Fruit fly (Drosophila melanogaster): ENCODE data around the gene CG34266.

The CG34266 gene

dm6 chr3L:4677532-4677931 lies at the start of gene CG34266:
CG34266 (plus strand) TSS chr3L:4677832.
- TF ChIP-seq CG15710 (tag; optimal IDR thresholded peaks at IDR 0.05) (no peak), CG10348 (GFP tag; IDR thresholded peaks at IDR 0.05) (no peak), CG9948 (tag; optimal IDR thresholded peaks at IDR 0.05) (no peak)

- TF ChIP-seq CG15710 (tag; optimal IDR thresholded peaks at IDR 0.05) (no peak), CG9948 (tag; optimal IDR thresholded peaks at IDR 0.05) (no peak), fd96Ca (GFP tag; IDR thresholded peaks at IDR 0.05) (no peak), CG17806 (tag; optimal IDR thresholded peaks at IDR 0.05) (no peak), D1 (tag; optimal IDR thresholded peaks at IDR 0.05) (no peak), CG13204 (GFP tag; optimal IDR thresholded peaks at IDR 0.05) (no peak), CG10348 (GFP tag; IDR thresholded peaks at IDR 0.05) (no peak), Snoo (tag; optimal IDR thresholded peaks at IDR 0.05) (no peak), Ets98B (GFP tag; IDR thresholded peaks at IDR 0.05) (no peak)
Observed at dm6 chr3L:4634689-4635088, 42.9 kb upstream of the CG34266 start, which contains the start of gene CG13716. CG13716 (minus strand) TSS chr3L:4634789.

- TF ChIP-seq CG14655 (GFP tag; optimal IDR thresholded peaks at IDR 0.05) (no peak), Pif1B (GFP tag; optimal IDR thresholded peaks at IDR 0.05) (no peak), CG17806 (tag; optimal IDR thresholded peaks at IDR 0.05) (no peak), fd96Ca (GFP tag; IDR thresholded peaks at IDR 0.05) (no peak), Ets98B (GFP tag; IDR thresholded peaks at IDR 0.05) (no peak), Pif1A (GFP tag; optimal IDR thresholded peaks at IDR 0.05) (no peak), CG12605 (GFP tag; IDR thresholded peaks at IDR 0.05) (no peak), CG10348 (GFP tag; IDR thresholded peaks at IDR 0.05) (no peak), CG15710 (tag; optimal IDR thresholded peaks at IDR 0.05) (no peak), gl (tag; optimal IDR thresholded peaks at IDR 0.05) (no peak), CG8159 (tag; optimal IDR thresholded peaks at IDR 0.05) (no peak), rn (GFP tag; IDR thresholded peaks at IDR 0.05) (no peak), CG9948 (tag; optimal IDR thresholded peaks at IDR 0.05) (no peak)
Observed at dm6 chr3L:4647976-4648375, 29.7 kb upstream of the CG34266 start, which contains the start of gene TTLL1B. TTLL1B (plus strand) TSS chr3L:4648276.

dm6 chr3L:4667289-4667688 lies 10.3 kb upstream of the CG34266 start, which contains the start of gene CG32236:
CG32236 (minus strand) TSS chr3L:4667389.
- TF ChIP-seq EcR (GFP tag; optimal IDR thresholded peaks at IDR 0.05) (no peak), CG32121 (GFP tag; IDR thresholded peaks at IDR 0.05) (no peak), CG15710 (tag; optimal IDR thresholded peaks at IDR 0.05) (no peak), gl (tag; optimal IDR thresholded peaks at IDR 0.05) (no peak), CG8159 (tag; optimal IDR thresholded peaks at IDR 0.05) (no peak), CG17806 (tag; optimal IDR thresholded peaks at IDR 0.05) (no peak), CG4496 (GFP tag; IDR thresholded peaks at IDR 0.05) (no peak), Ets98B (GFP tag; IDR thresholded peaks at IDR 0.05) (no peak), CG10348 (GFP tag; IDR thresholded peaks at IDR 0.05) (no peak)

dm6 chr3L:4679063-4679462 lies 1.4 kb downstream of the CG34266 start:
- TF ChIP-seq CG8301 (tag; optimal IDR thresholded peaks at IDR 0.05) (peak; percentile 41), Pif1A (GFP tag; optimal IDR thresholded peaks at IDR 0.05) (peak; percentile 19), CG8159 (tag; optimal IDR thresholded peaks at IDR 0.05) (peak; percentile 60), EcR (GFP tag; optimal IDR thresholded peaks at IDR 0.05) (no peak), CG4496 (GFP tag; IDR thresholded peaks at IDR 0.05) (peak; percentile 53; the same call in 1 of the 3 replicates), CG14655 (GFP tag; optimal IDR thresholded peaks at IDR 0.05) (peak; percentile 53)

dm6 chr3L:4684622-4685276 lies 7.1 kb downstream of the CG34266 start:
- TF ChIP-seq Ets98B (GFP tag; IDR thresholded peaks at IDR 0.05) (no peak), CG32121 (GFP tag; IDR thresholded peaks at IDR 0.05) (no peak), D1 (tag; optimal IDR thresholded peaks at IDR 0.05) (no peak), CG15710 (tag; optimal IDR thresholded peaks at IDR 0.05) (no peak), CG12605 (GFP tag; IDR thresholded peaks at IDR 0.05) (no peak), CG10348 (GFP tag; IDR thresholded peaks at IDR 0.05) (0 out of 2 replicates have a peak, but pooled peaks have one; percentile 19), CG17806 (tag; optimal IDR thresholded peaks at IDR 0.05) (no peak), Pif1A (GFP tag; optimal IDR thresholded peaks at IDR 0.05) (no peak)

- TF ChIP-seq CG10348 (GFP tag; IDR thresholded peaks at IDR 0.05) (no peak), CG17806 (tag; optimal IDR thresholded peaks at IDR 0.05) (no peak), gl (tag; optimal IDR thresholded peaks at IDR 0.05) (no peak), Ets98B (GFP tag; IDR thresholded peaks at IDR 0.05) (no peak), CG13204 (GFP tag; optimal IDR thresholded peaks at IDR 0.05) (no peak), CG34367 (tag; optimal IDR thresholded peaks at IDR 0.05) (no peak), Pif1B (GFP tag; optimal IDR thresholded peaks at IDR 0.05) (no peak), Snoo (tag; optimal IDR thresholded peaks at IDR 0.05) (no peak), Pif1A (GFP tag; optimal IDR thresholded peaks at IDR 0.05) (no peak), CG8159 (tag; optimal IDR thresholded peaks at IDR 0.05) (no peak), EcR (GFP tag; optimal IDR thresholded peaks at IDR 0.05) (no peak), CG8301 (tag; optimal IDR thresholded peaks at IDR 0.05) (no peak), CG15710 (tag; optimal IDR thresholded peaks at IDR 0.05) (no peak), CG12605 (GFP tag; IDR thresholded peaks at IDR 0.05) (no peak), D1 (tag; optimal IDR thresholded peaks at IDR 0.05) (no peak), fd96Ca (GFP tag; IDR thresholded peaks at IDR 0.05) (no peak), rn (GFP tag; IDR thresholded peaks at IDR 0.05) (no peak), CG4496 (GFP tag; IDR thresholded peaks at IDR 0.05) (no peak), CG32121 (GFP tag; IDR thresholded peaks at IDR 0.05) (no peak)
Observed at dm6 chr3L:4686050-4686449, 8.4 kb downstream of the CG34266 start.
